Worm (Caenorhabditis elegans): ENCODE results near the gene F08D12.15.

DNA sequence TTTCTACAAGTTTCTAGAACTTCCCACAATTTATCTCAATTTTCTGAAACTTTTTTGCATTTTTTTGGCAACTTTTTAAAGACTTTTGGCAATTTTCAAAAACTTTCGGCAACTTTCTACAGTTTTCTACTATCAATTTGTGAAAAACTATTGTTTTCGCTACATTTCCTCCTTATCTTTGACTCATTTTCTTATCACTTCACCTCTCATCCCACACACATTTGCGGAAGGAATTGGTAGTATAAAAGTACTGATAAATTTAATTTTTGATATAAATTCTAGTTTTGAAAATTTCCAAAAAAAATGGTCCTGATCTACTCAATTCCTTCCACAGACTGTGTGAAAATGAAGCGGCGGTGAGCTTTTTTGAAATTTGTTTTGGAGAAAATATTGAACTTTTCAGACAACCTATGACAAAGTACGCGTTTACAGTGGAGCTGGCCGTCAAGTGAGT is 16.8 kb upstream of the F08D12.15 start, which contains the start of gene F29A7.4:
- TF ChIP-seq med-1 (GFP tag; optimal IDR thresholded peaks at IDR 0.05; ENCODE audit: insufficient read depth) (no peak), tab-1 (GFP tag; IDR thresholded peaks at IDR 0.05) (no peak), ztf-29 (GFP tag; IDR thresholded peaks at IDR 0.05) (no peak), T22C8.4 (GFP tag; IDR thresholded peaks at IDR 0.05) (no peak), ztf-23 (GFP tag; IDR thresholded peaks at IDR 0.05) (no peak), flt-1 (GFP tag; IDR thresholded peaks at IDR 0.05) (no peak), cog-1 (tag; optimal IDR thresholded peaks at IDR 0.05) (no peak), klf-2 (GFP tag; conservative IDR thresholded peaks at IDR 0.05) (no peak), ref-1 (GFP tag; conservative IDR thresholded peaks at IDR 0.05) (no peak)

Data from whole organism, midembryonic.